Fruit fly (Drosophila melanogaster) whole organism, embryonic: ENCODE data around the gene mthl1.
A peak's percentile ranks its signal among the peaks of the same experiment; 100 is the strongest.

Experiments
- CG10209 ChIP-seq: fragments of 200-800 bp; sonication (Bioruptor generic); optimal IDR thresholded peaks from 3 replicates; lab custom pipeline; 2017; ENCODE audit warnings: missing biosample characterization, mild to moderate bottlenecking, missing genetic modification characterization, missing genetic modification reagents
- CG11504 ChIP-seq: fragments of 200-800 bp; sonication (Bioruptor generic); optimal IDR thresholded peaks from 3 replicates; lab custom pipeline; 2019; ENCODE audit warnings: missing biosample characterization, mild to moderate bottlenecking, missing genetic modification characterization, moderate library complexity
- CG12071 ChIP-seq: fragments of 200-800 bp; sonication (Bioruptor generic); optimal IDR thresholded peaks from 3 replicates; lab custom pipeline; 2018; ENCODE audit warnings: missing biosample characterization, mild to moderate bottlenecking, missing genetic modification characterization
- CG16813 ChIP-seq: fragments of 200-800 bp; sonication (Bioruptor generic); IDR thresholded peaks from 3 replicates; pipeline ENCODE4 v1.3.6; 2022; ENCODE audit warnings: missing biosample characterization, missing genetic modification characterization; ENCODE audit not compliant: partially characterized antibody
- CG18011 ChIP-seq: fragments of 200-800 bp; sonication (Bioruptor generic); optimal IDR thresholded peaks from 2 replicates; lab custom pipeline; 2017; ENCODE audit warnings: missing biosample characterization, missing genetic modification characterization, mild to moderate bottlenecking, moderate library complexity, missing genotype
- CG18262 ChIP-seq: fragments of 200-800 bp; optimal IDR thresholded peaks from 3 replicates; lab custom pipeline; 2019; ENCODE audit warnings: missing biosample characterization, mild to moderate bottlenecking, missing genetic modification characterization, moderate library complexity
- CG1832 ChIP-seq: fragments of 200-800 bp; sonication (Bioruptor generic); optimal IDR thresholded peaks from 2 replicates; lab custom pipeline; 2017; ENCODE audit warnings: missing biosample characterization, mild to moderate bottlenecking, missing genetic modification characterization, inconsistent platforms
- CG2875 ChIP-seq: fragments of 200-800 bp; sonication (Bioruptor generic); optimal IDR thresholded peaks from 2 replicates; lab custom pipeline; 2017; ENCODE audit warnings: missing biosample characterization, mild to moderate bottlenecking, missing genetic modification characterization, missing genetic modification reagents
- CG34224 ChIP-seq: fragments of 200-800 bp; sonication (Bioruptor generic); IDR thresholded peaks from 3 replicates; pipeline ENCODE4 v1.3.6; 2022; ENCODE audit warnings: missing biosample characterization, missing genetic modification characterization; ENCODE audit not compliant: partially characterized antibody
- CG4328 ChIP-seq: fragments of 200-800 bp; sonication (Bioruptor generic); optimal IDR thresholded peaks from 3 replicates; lab custom pipeline; 2017; ENCODE audit warnings: missing biosample characterization, missing genetic modification reagents, missing genetic modification characterization
- CG4404 ChIP-seq: fragments of 200-800 bp; sonication (Bioruptor generic); IDR thresholded peaks from 2 replicates; pipeline ENCODE4 v1.3.6; 2022; ENCODE audit warnings: missing biosample characterization, missing genetic modification characterization
- CG4617 ChIP-seq: fragments of 200-800 bp; sonication (Bioruptor generic); optimal IDR thresholded peaks from 3 replicates; lab custom pipeline; 2016; ENCODE audit warnings: missing biosample characterization, missing genetic modification characterization, borderline replicate concordance
- CG4707 ChIP-seq: fragments of 200-800 bp; sonication (Bioruptor generic); optimal IDR thresholded peaks from 2 replicates; lab custom pipeline; 2018; ENCODE audit warnings: missing biosample characterization, mild to moderate bottlenecking, missing genetic modification characterization, moderate library complexity
- CG6765 ChIP-seq: fragments of 200-800 bp; sonication (Bioruptor generic); optimal IDR thresholded peaks from 3 replicates; lab custom pipeline; 2017; ENCODE audit warnings: missing biosample characterization, mild to moderate bottlenecking, missing genetic modification characterization
- CG6813 ChIP-seq: fragments of 200-800 bp; sonication (Bioruptor generic); optimal IDR thresholded peaks from 2 replicates; lab custom pipeline; 2017; ENCODE audit warnings: missing biosample characterization, missing genetic modification characterization, mild to moderate bottlenecking, moderate library complexity, missing genetic modification reagents
- CG9215 ChIP-seq: fragments of 200-800 bp; sonication (Bioruptor generic); IDR thresholded peaks from 2 replicates; pipeline ENCODE4 v1.3.6; 2022; ENCODE audit warnings: missing biosample characterization, missing genetic modification characterization
- CG9727 ChIP-seq: fragments of 200-800 bp; sonication (Bioruptor generic); optimal IDR thresholded peaks from 3 replicates; lab custom pipeline; 2017; ENCODE audit warnings: missing biosample characterization, mild to moderate bottlenecking, missing genetic modification characterization
- Camta ChIP-seq: fragments of 200-800 bp; sonication (Bioruptor generic); optimal IDR thresholded peaks from 2 replicates; lab custom pipeline; 2016; ENCODE audit warnings: missing biosample characterization, missing genetic modification characterization
- Chrac-16 ChIP-seq: fragments of 200-800 bp; sonication (Bioruptor generic); optimal IDR thresholded peaks from 3 replicates; lab custom pipeline; 2016; ENCODE audit warnings: missing biosample characterization, missing genetic modification characterization
- Dek ChIP-seq: fragments of 200-800 bp; sonication (Bioruptor generic); optimal IDR thresholded peaks from 3 replicates; lab custom pipeline; 2019; ENCODE audit warnings: missing biosample characterization, mild to moderate bottlenecking, missing genetic modification characterization, moderate library complexity
- Doc2 ChIP-seq: fragments of 200-800 bp; sonication (Bioruptor generic); IDR thresholded peaks from 2 replicates; pipeline ENCODE4 v1.3.6; 2022; ENCODE audit warnings: missing biosample characterization, missing genetic modification characterization
- E2f1 ChIP-seq: fragments of 200-800 bp; sonication (Bioruptor generic); IDR thresholded peaks from 2 replicates; pipeline ENCODE4 v1.3.6; 2022; ENCODE audit warnings: missing biosample characterization, missing genetic modification characterization
- Hmx ChIP-seq: fragments of 200-800 bp; sonication (Bioruptor generic); optimal IDR thresholded peaks from 2 replicates; lab custom pipeline; 2016; ENCODE audit warnings: missing biosample characterization, missing genetic modification characterization
- Lhr ChIP-seq: fragments of 200-800 bp; sonication (Bioruptor generic); optimal IDR thresholded peaks from 3 replicates; lab custom pipeline; 2017; ENCODE audit warnings: mild to moderate bottlenecking, missing biosample characterization, missing genetic modification reagents, missing genetic modification characterization
- MTF-1 ChIP-seq: fragments of 200-800 bp; sonication (Bioruptor generic); optimal IDR thresholded peaks from 2 replicates; lab custom pipeline; 2018; ENCODE audit warnings: missing biosample characterization, mild to moderate bottlenecking, missing genetic modification characterization, borderline replicate concordance
- NFAT ChIP-seq: fragments of 200-800 bp; sonication (Bioruptor generic); IDR thresholded peaks from 2 replicates; pipeline ENCODE4 v1.3.6; 2022; ENCODE audit warnings: missing biosample characterization, missing genetic modification characterization
- Poxn ChIP-seq: fragments of 200-800 bp; sonication (Bioruptor generic); IDR thresholded peaks from 2 replicates; pipeline ENCODE4 v1.3.6; 2022; ENCODE audit warnings: missing biosample characterization, missing genetic modification characterization
- Taf1 ChIP-seq: fragments of 200-800 bp; sonication (Bioruptor generic); IDR thresholded peaks from 2 replicates; pipeline ENCODE4 v1.3.6; 2022; ENCODE audit warnings: missing biosample characterization, missing genetic modification characterization
- Trl ChIP-seq, 3 experiments: fragments of >200 bp in 2 of 3; fragments of 200-800 bp in 1 of 3; sonication (Bioruptor generic) in 1 of 3; optimal IDR thresholded peaks; 2 replicates in 1 of 3; 3 replicates in 2 of 3; lab custom pipeline; 2016 to 2017; ENCODE audit warnings: missing biosample characterization in 1 of 3, missing genetic modification characterization in 1 of 3
- Xbp1 ChIP-seq: fragments of 200-800 bp; sonication (Bioruptor generic); optimal IDR thresholded peaks from 3 replicates; lab custom pipeline; 2016; ENCODE audit warnings: missing biosample characterization, mild to moderate bottlenecking, missing genetic modification characterization
- abd-A ChIP-seq: fragments of 200-800 bp; sonication (Bioruptor generic); optimal IDR thresholded peaks from 3 replicates; lab custom pipeline; 2019; ENCODE audit warnings: missing biosample characterization, mild to moderate bottlenecking, missing genetic modification characterization, moderate library complexity
- ac ChIP-seq: fragments of 200-800 bp; sonication (Bioruptor generic); optimal IDR thresholded peaks from 3 replicates; lab custom pipeline; 2017; ENCODE audit warnings: missing biosample characterization, mild to moderate bottlenecking, missing genetic modification characterization
- ara ChIP-seq: fragments of 200-800 bp; sonication (Bioruptor generic); IDR thresholded peaks from 2 replicates; pipeline ENCODE4 v1.3.6; 2022; ENCODE audit warnings: missing biosample characterization, missing genetic modification characterization
- ash1 ChIP-seq: fragments of 200-800 bp; sonication (Bioruptor generic); optimal IDR thresholded peaks from 2 replicates; lab custom pipeline; 2018; ENCODE audit warnings: missing biosample characterization, mild to moderate bottlenecking, missing genetic modification characterization
- crc ChIP-seq: fragments of 200-800 bp; sonication (Bioruptor generic); optimal IDR thresholded peaks from 2 replicates; lab custom pipeline; 2016; ENCODE audit warnings: missing biosample characterization, missing genetic modification characterization
- dm ChIP-seq: fragments of 200-800 bp; sonication (Bioruptor generic); optimal IDR thresholded peaks from 3 replicates; lab custom pipeline; 2016; ENCODE audit warnings: missing biosample characterization, missing genetic modification characterization
- en ChIP-seq: fragments of 200-800 bp; sonication (Bioruptor generic); optimal IDR thresholded peaks from 2 replicates; lab custom pipeline; 2016; ENCODE audit warnings: missing biosample characterization, missing genetic modification characterization
- fru ChIP-seq: fragments of >200 bp; optimal IDR thresholded peaks from 2 replicates; lab custom pipeline; 2017
- ftz-f1 ChIP-seq: fragments of 200-800 bp; sonication (Bioruptor generic); optimal IDR thresholded peaks from 2 replicates; lab custom pipeline; 2016; ENCODE audit warnings: missing biosample characterization, missing genetic modification characterization
- gro ChIP-seq: fragments of 200-800 bp; sonication (Bioruptor generic); optimal IDR thresholded peaks from 2 replicates; lab custom pipeline; 2016; ENCODE audit warnings: missing biosample characterization, missing genetic modification characterization
- ham ChIP-seq: fragments of 200-800 bp; sonication (Bioruptor generic); IDR thresholded peaks from 2 replicates; pipeline ENCODE4 v1.3.6; 2022; ENCODE audit warnings: missing biosample characterization, missing genetic modification characterization
- hb ChIP-seq: fragments of 200-800 bp; sonication (Bioruptor generic); IDR thresholded peaks from 3 replicates; pipeline ENCODE4 v1.3.6; 2022; ENCODE audit warnings: missing biosample characterization, missing genetic modification characterization; ENCODE audit not compliant: partially characterized antibody
- ind ChIP-seq: fragments of 200-800 bp; sonication (Bioruptor generic); optimal IDR thresholded peaks from 3 replicates; lab custom pipeline; 2016; ENCODE audit warnings: missing biosample characterization, missing genetic modification characterization
- jigr1 ChIP-seq: fragments of 200-800 bp; sonication (Bioruptor generic); IDR thresholded peaks from 3 replicates; pipeline ENCODE4 v1.3.6; 2022; ENCODE audit warnings: missing biosample characterization, missing genetic modification characterization
- lmd ChIP-seq: fragments of 200-800 bp; sonication (Bioruptor generic); IDR thresholded peaks from 2 replicates; pipeline ENCODE4 v1.3.6; 2022; ENCODE audit warnings: missing biosample characterization, missing genetic modification characterization
- phol ChIP-seq: fragments of 200-800 bp; sonication (Bioruptor generic); optimal IDR thresholded peaks from 3 replicates; lab custom pipeline; 2018; ENCODE audit warnings: missing biosample characterization, mild to moderate bottlenecking, missing genetic modification characterization, moderate library complexity
- prd ChIP-seq, 3 experiments: fragments of >200 bp in 2 of 3; fragments of 200-800 bp in 1 of 3; sonication (Bioruptor generic) in 1 of 3; optimal IDR thresholded peaks in 2 of 3; IDR thresholded peaks in 1 of 3; 2 replicates in 2 of 3; 3 replicates in 1 of 3; pipeline versions ENCODE4 v1.3.6 to Lab custom; 2017 to 2022; ENCODE audit warnings: missing biosample characterization in 1 of 3, missing genetic modification characterization in 1 of 3
- run ChIP-seq: fragments of 200-800 bp; sonication (Bioruptor generic); optimal IDR thresholded peaks from 3 replicates; lab custom pipeline; 2018; ENCODE audit warnings: missing biosample characterization, mild to moderate bottlenecking, missing genetic modification characterization
- slou ChIP-seq: fragments of 200-800 bp; sonication (Bioruptor generic); optimal IDR thresholded peaks from 3 replicates; lab custom pipeline; 2016; ENCODE audit warnings: missing biosample characterization, missing genetic modification characterization
- so ChIP-seq: fragments of 200-800 bp; sonication (Bioruptor generic); IDR thresholded peaks from 3 replicates; pipeline ENCODE4 v1.3.6; 2022; ENCODE audit warnings: missing biosample characterization, missing genetic modification characterization
- zfh1 ChIP-seq: fragments of 200-800 bp; sonication (Bioruptor generic); IDR thresholded peaks from 3 replicates; pipeline ENCODE4 v1.3.6; 2022; ENCODE audit warnings: missing biosample characterization, missing genetic modification characterization

The mthl1 gene

DNA sequence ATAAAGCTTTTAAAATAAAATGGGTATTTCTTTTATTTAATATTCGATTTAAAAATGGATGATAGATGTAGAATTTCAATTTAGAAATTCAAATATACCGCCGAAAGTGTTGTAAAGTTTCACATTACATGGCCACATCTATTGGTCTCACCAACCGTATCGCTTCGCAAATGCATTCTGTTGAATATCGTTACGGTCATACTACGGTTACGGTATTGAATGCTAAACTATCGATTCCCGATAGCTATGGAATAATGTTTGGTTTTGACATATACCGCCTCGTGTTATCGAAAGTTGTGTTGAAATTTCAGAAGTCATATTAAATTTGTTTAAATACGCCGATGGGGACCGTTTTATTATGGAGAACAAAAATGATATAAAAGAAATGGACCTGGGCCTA is 10.3 kb downstream of the mthl1 start, which contains the start of the genes CG32573 and CG42512 (continued):
- TF ChIP-seq CG9727 (GFP tag; lab: Kevin White, UChicago) = no peak
- TF ChIP-seq zfh1 (GFP tag; lab: Robert Waterston, UW) = no peak
- TF ChIP-seq MTF-1 = no peak
- TF ChIP-seq hb (GFP tag; lab: Robert Waterston, UW) = peak; percentile 49; the same call in 1 of the 3 replicates
- TF ChIP-seq CG4328 (GFP tag; lab: Kevin White, UChicago) = no peak
- no peak for TF ChIP-seq ftz-f1 (GFP tag; lab: Kevin White, UChicago)
- TF ChIP-seq fru (lab: Kevin White, UChicago) = no peak
- TF ChIP-seq ash1 (GFP tag; lab: Kevin White, UChicago) = no peak
- no peak for TF ChIP-seq CG1832 (GFP tag; lab: Kevin White, UChicago)
- TF ChIP-seq CG34224 (GFP tag; lab: Robert Waterston, UW) = peak; percentile 79
- peak; percentile 20 for TF ChIP-seq phol (tag; lab: Kevin White, UChicago)
- no peak for TF ChIP-seq CG18262
- TF ChIP-seq Chrac-16 (GFP tag; lab: Kevin White, UChicago) = no peak
- TF ChIP-seq ham (GFP tag; lab: Robert Waterston, UW) = no peak
- TF ChIP-seq Trl (optimal IDR thresholded peaks at IDR 0.05; lab: Kevin White, UChicago) = no peak
- no peak for TF ChIP-seq Trl (GFP tag; optimal IDR thresholded peaks at IDR 0.05; lab: Kevin White, UChicago)
- no peak for TF ChIP-seq CG4707
- no peak for TF ChIP-seq Poxn (GFP tag; lab: Robert Waterston, UW)
- no peak for TF ChIP-seq CG18011 (GFP tag; lab: Kevin White, UChicago)
- TF ChIP-seq CG6765 = no peak
- no peak for TF ChIP-seq Xbp1
- TF ChIP-seq crc (GFP tag; lab: Kevin White, UChicago) = no peak
- TF ChIP-seq Doc2 (GFP tag; lab: Robert Waterston, UW) = no peak
- TF ChIP-seq Lhr (GFP tag; lab: Kevin White, UChicago) = peak; percentile 39
- TF ChIP-seq gro = no peak
- no peak for TF ChIP-seq CG4617 (GFP tag; lab: Kevin White, UChicago)
- no peak for TF ChIP-seq CG4404
- no peak for TF ChIP-seq run (tag; lab: Kevin White, UChicago)
- no peak for TF ChIP-seq en
- no peak for TF ChIP-seq Taf1 (GFP tag; lab: Robert Waterston, UW)
- no peak for TF ChIP-seq ac
- no peak for TF ChIP-seq prd (optimal IDR thresholded peaks at IDR 0.05; lab: Kevin White, UChicago)
- TF ChIP-seq prd (GFP tag; IDR thresholded peaks at IDR 0.05; lab: Robert Waterston, UW) = no peak
- TF ChIP-seq CG12071 (GFP tag; lab: Kevin White, UChicago) = no peak
- no peak for TF ChIP-seq CG11504 (tag; lab: Kevin White, UChicago)
- TF ChIP-seq slou (GFP tag; lab: Kevin White, UChicago) = no peak
- TF ChIP-seq E2f1 = no peak
- TF ChIP-seq dm (GFP tag; lab: Kevin White, UChicago) = no peak
- no peak for TF ChIP-seq CG10209 (GFP tag; lab: Kevin White, UChicago)
- no peak for TF ChIP-seq CG6813
- no peak for TF ChIP-seq so
- TF ChIP-seq NFAT (GFP tag; lab: Robert Waterston, UW) = no peak
- TF ChIP-seq Hmx = no peak
- TF ChIP-seq CG9215 (GFP tag; lab: Robert Waterston, UW) = no peak
- peak; percentile 67 for TF ChIP-seq CG16813 (GFP tag; lab: Robert Waterston, UW)
- TF ChIP-seq abd-A (tag; lab: Kevin White, UChicago) = no peak
- TF ChIP-seq lmd (GFP tag; lab: Robert Waterston, UW) = no peak
- TF ChIP-seq Camta (GFP tag; lab: Kevin White, UChicago) = no peak
- TF ChIP-seq jigr1 (GFP tag; lab: Robert Waterston, UW) = no peak
- no peak for TF ChIP-seq Dek (tag; lab: Kevin White, UChicago)
- no peak for TF ChIP-seq ara (GFP tag; lab: Robert Waterston, UW)
- TF ChIP-seq CG2875 (GFP tag; lab: Kevin White, UChicago) = no peak
- no peak for TF ChIP-seq ind
